Worm (Caenorhabditis elegans) whole organism, L4 larva: Measurements from ENCODE around the gene syg-1.

Source experiments
- F26F4.8 ChIP-seq: fragments of 200-800 bp; sonication (Bioruptor generic); conservative IDR thresholded peaks from 2 replicates; pipeline ENCODE4 v1.3.6; 2022; ENCODE audit warnings: missing genetic modification characterization, missing compliant biosample characterization
- F44E2.7 ChIP-seq: fragments of 200-800 bp; sonication (Bioruptor generic); IDR thresholded peaks from 2 replicates; pipeline ENCODE4 v2.1.2; 2022; ENCODE audit warnings: missing genetic modification characterization, missing compliant biosample characterization
- F49E8.2 ChIP-seq: sonication (generic microtip); optimal IDR thresholded peaks from 2 replicates; lab custom pipeline; 2016; ENCODE audit warnings: missing compliant biosample characterization, mild to moderate bottlenecking, missing genetic modification characterization, borderline replicate concordance
- Y48G9A.11 ChIP-seq: fragments of 200-800 bp; sonication (Bioruptor generic); IDR thresholded peaks from 2 replicates; pipeline ENCODE4 v1.3.6; 2022; ENCODE audit warnings: missing genetic modification reagents, missing genetic modification characterization, missing compliant biosample characterization
- ZK546.5 ChIP-seq, 2 experiments: sonication (generic microtip); optimal IDR thresholded peaks; 2 replicates each; lab custom pipeline; 2017; ENCODE audit warnings: missing biosample characterization in 2 of 2, missing genetic modification characterization in 2 of 2
- aha-1 ChIP-seq: fragments of 150-350 bp; peaks from one replicate; lab custom pipeline; 2014; ENCODE audit warnings: missing biosample characterization, missing genetic modification characterization
- arid-1 ChIP-seq: fragments of 200-800 bp; sonication (Bioruptor generic); conservative IDR thresholded peaks from 2 replicates; pipeline ENCODE4 v1.3.6; 2022; ENCODE audit warnings: missing genetic modification reagents, missing genetic modification characterization, missing compliant biosample characterization
- attf-4 ChIP-seq: sonication (generic microtip); optimal IDR thresholded peaks from 3 replicates; lab custom pipeline; 2017; ENCODE audit warnings: missing biosample characterization, missing genetic modification characterization
- ceh-44 ChIP-seq: fragments of 200-800 bp; sonication (Bioruptor generic); IDR thresholded peaks from 2 replicates; pipeline ENCODE4 v1.3.6; 2022; ENCODE audit warnings: missing genetic modification reagents, missing genetic modification characterization, missing compliant biosample characterization
- ceh-62 ChIP-seq: sonication (generic microtip); optimal IDR thresholded peaks from 2 replicates; lab custom pipeline; 2017; ENCODE audit warnings: missing biosample characterization, missing genetic modification characterization
- ceh-82 ChIP-seq: sonication (generic microtip); optimal IDR thresholded peaks from 2 replicates; lab custom pipeline; 2017; ENCODE audit warnings: missing biosample characterization, missing genetic modification characterization
- cey-2 ChIP-seq: sonication (generic microtip); optimal IDR thresholded peaks from 3 replicates; lab custom pipeline; 2017; ENCODE audit warnings: missing genetic modification characterization, mild to moderate bottlenecking, missing compliant biosample characterization, antibody characterized with exemption, borderline replicate concordance; ENCODE audit not compliant: insufficient read depth
- daf-16 ChIP-seq, 3 experiments: sonication (generic microtip); optimal IDR thresholded peaks; 2 replicates each; lab custom pipeline; 2016 to 2017; ENCODE audit warnings: missing genetic modification characterization in 3 of 3, missing genetic modification reagents in 3 of 3, mild to moderate bottlenecking in 2 of 3, missing compliant biosample characterization in 2 of 3, missing biosample characterization in 1 of 3, moderate library complexity in 1 of 3
- dmd-9 ChIP-seq: fragments of 200-800 bp; sonication (Bioruptor generic); IDR thresholded peaks from 2 replicates; pipeline ENCODE4 v1.3.6; 2022; ENCODE audit warnings: missing genetic modification reagents, missing genetic modification characterization, missing compliant biosample characterization
- duxl-1 ChIP-seq: sonication (generic microtip); optimal IDR thresholded peaks from 2 replicates; lab custom pipeline; 2016; ENCODE audit warnings: mild to moderate bottlenecking, missing genetic modification characterization, moderate library complexity, missing compliant biosample characterization; ENCODE audit not compliant: poor library complexity
- egl-43 ChIP-seq: fragments of 200-800 bp; sonication (Bioruptor generic); IDR thresholded peaks from 2 replicates; pipeline ENCODE4 v1.3.6; 2022; ENCODE audit warnings: missing genetic modification reagents, missing genetic modification characterization, missing compliant biosample characterization
- hlh-11 ChIP-seq: fragments of 200-800 bp; sonication (Bioruptor generic); optimal IDR thresholded peaks from 2 replicates; lab custom pipeline; 2018; ENCODE audit warnings: mild to moderate bottlenecking, missing genetic modification characterization, missing compliant biosample characterization
- lim-7 ChIP-seq: fragments of 200-800 bp; sonication (Bioruptor generic); IDR thresholded peaks from 2 replicates; pipeline ENCODE4 v1.3.6; 2022; ENCODE audit warnings: missing genetic modification characterization, missing compliant biosample characterization
- lin-1 ChIP-seq: fragments of 200-800 bp; sonication (Bioruptor generic); IDR thresholded peaks from 2 replicates; pipeline ENCODE4 v1.3.6; 2022; ENCODE audit warnings: missing genetic modification reagents, missing genetic modification characterization, missing compliant biosample characterization
- lin-13 ChIP-seq: fragments of 150-350 bp; optimal IDR thresholded peaks from 2 replicates; lab custom pipeline; 2014; ENCODE audit warnings: missing biosample characterization, missing genetic modification reagents, missing genetic modification characterization
- lin-15B ChIP-seq: fragments of 150-350 bp; sonication (generic microtip); optimal IDR thresholded peaks from 3 replicates; lab custom pipeline; 2014; ENCODE audit warnings: missing biosample characterization, missing genetic modification characterization
- lir-3 ChIP-seq: sonication (generic microtip); optimal IDR thresholded peaks from 2 replicates; lab custom pipeline; 2016; ENCODE audit warnings: mild to moderate bottlenecking, missing genetic modification characterization, missing compliant biosample characterization
- lsy-2 ChIP-seq, 2 experiments: fragments of 150-350 bp in 1 of 2; sonication (generic microtip) in 1 of 2; optimal IDR thresholded peaks; 2 replicates each; lab custom pipeline; 2014 to 2017; ENCODE audit warnings: missing biosample characterization in 2 of 2, missing genetic modification characterization in 2 of 2
- madf-5 ChIP-seq, 2 experiments: fragments of 200-800 bp; sonication (Bioruptor generic); IDR thresholded peaks; 2 replicates each; pipeline ENCODE4 v1.3.6; 2022; ENCODE audit warnings: missing compliant biosample characterization in 2 of 2, missing genetic modification characterization in 2 of 2
- madf-9 ChIP-seq: fragments of 200-800 bp; sonication (Bioruptor generic); conservative IDR thresholded peaks from 2 replicates; pipeline ENCODE4 v1.3.6; 2022; ENCODE audit warnings: missing genetic modification reagents, missing genetic modification characterization, missing compliant biosample characterization
- mep-1 ChIP-seq: fragments of 150-350 bp; sonication (generic microtip); optimal IDR thresholded peaks from 3 replicates; lab custom pipeline; 2014; ENCODE audit warnings: missing biosample characterization, missing genetic modification characterization
- mxl-2 ChIP-seq: fragments of 200-800 bp; sonication (Bioruptor generic); conservative IDR thresholded peaks from 2 replicates; pipeline ENCODE4 v1.3.6; 2022; ENCODE audit warnings: missing genetic modification reagents, missing genetic modification characterization, missing compliant biosample characterization
- nhr-10 ChIP-seq: fragments of 150-350 bp; optimal IDR thresholded peaks from 2 replicates; lab custom pipeline; 2014; ENCODE audit warnings: missing biosample characterization, missing genetic modification characterization
- nhr-41 ChIP-seq: fragments of 200-800 bp; sonication (Bioruptor generic); IDR thresholded peaks from 2 replicates; pipeline ENCODE4 v1.3.6; 2022; ENCODE audit warnings: missing genetic modification reagents, missing genetic modification characterization, missing compliant biosample characterization
- nhr-77 ChIP-seq: fragments of 150-350 bp; optimal IDR thresholded peaks from 2 replicates; lab custom pipeline; 2014; ENCODE audit warnings: missing biosample characterization, missing genetic modification characterization
- pha-4 ChIP-seq, 2 experiments: fragments of 150-350 bp in 1 of 2; fragments of 200-800 bp in 1 of 2; sonication (Bioruptor generic) in 1 of 2; IDR thresholded peaks in 1 of 2; optimal IDR thresholded peaks in 1 of 2; 2 replicates each; pipeline versions ENCODE4 v1.3.6 to Lab custom; 2014 to 2022; ENCODE audit warnings: missing genetic modification characterization in 2 of 2, missing genetic modification reagents in 2 of 2, missing biosample characterization in 1 of 2, missing compliant biosample characterization in 1 of 2
- sdz-12 ChIP-seq: fragments of 200-800 bp; sonication (Bioruptor generic); optimal IDR thresholded peaks from 2 replicates; lab custom pipeline; 2018; ENCODE audit warnings: mild to moderate bottlenecking, missing genetic modification characterization, missing compliant biosample characterization
- skn-1 ChIP-seq: fragments of 150-350 bp; optimal IDR thresholded peaks from 2 replicates; lab custom pipeline; 2014; ENCODE audit warnings: missing biosample characterization, missing genetic modification characterization
- snpc-1.2 ChIP-seq: fragments of 200-800 bp; sonication (Bioruptor generic); IDR thresholded peaks from 2 replicates; pipeline ENCODE4 v1.3.6; 2022; ENCODE audit warnings: missing genetic modification reagents, missing genetic modification characterization, missing compliant biosample characterization
- spr-3 ChIP-seq: fragments of 200-800 bp; sonication (Bioruptor generic); optimal IDR thresholded peaks from 2 replicates; lab custom pipeline; 2018; ENCODE audit warnings: mild to moderate bottlenecking, missing genetic modification characterization, missing compliant biosample characterization
- tra-1 ChIP-seq: fragments of 200-800 bp; sonication (Bioruptor generic); IDR thresholded peaks from 2 replicates; pipeline ENCODE4 v1.3.6; 2022; ENCODE audit warnings: missing genetic modification reagents, missing genetic modification characterization, missing compliant biosample characterization
- unc-39 ChIP-seq: sonication (generic microtip); optimal IDR thresholded peaks from 2 replicates; lab custom pipeline; 2017; ENCODE audit warnings: missing biosample characterization, missing genetic modification characterization
- vab-7 ChIP-seq: fragments of 200-800 bp; sonication (Bioruptor generic); IDR thresholded peaks from 2 replicates; pipeline ENCODE4 v1.3.6; 2022; ENCODE audit warnings: missing genetic modification reagents, missing genetic modification characterization, missing compliant biosample characterization
- zip-11 ChIP-seq: fragments of 200-800 bp; sonication (Bioruptor generic); IDR thresholded peaks from 2 replicates; pipeline ENCODE4 v1.3.6; 2022; ENCODE audit warnings: missing genetic modification characterization, missing compliant biosample characterization
- ztf-7 ChIP-seq: fragments of 150-350 bp; optimal IDR thresholded peaks from 2 replicates; lab custom pipeline; 2014; ENCODE audit warnings: missing biosample characterization, missing genetic modification characterization

The syg-1 gene

ce11 chrX:2526078-2526477 lies 11.0 kb upstream of the syg-1 start:
- TF ChIP-seq F26F4.8 (GFP tag; lab: Robert Waterston, UW) (0 out of 2 replicates have a peak, but pooled peaks have one; percentile 9), vab-7 (GFP tag; lab: Robert Waterston, UW) (0 out of 2 replicates have a peak, but pooled peaks have one; percentile 32), skn-1 (tag; lab: Kevin White, UChicago) (no peak), duxl-1 (tag; lab: Kevin White, UChicago) (peak; percentile 27), ceh-62 (no peak), hlh-11 (tag; lab: Kevin White, UChicago) (no peak), mep-1 (tag; lab: Kevin White, UChicago) (no peak), nhr-10 (tag; lab: Kevin White, UChicago) (no peak), snpc-1.2 (GFP tag; lab: Robert Waterston, UW) (peak; percentile 52; the same call in 1 of the 2 replicates), Y48G9A.11 (0 out of 2 replicates have a peak, but pooled peaks have one; percentile 15), spr-3 (no peak), pha-4 (GFP tag; IDR thresholded peaks at IDR 0.05; lab: Robert Waterston, UW) (peak; percentile 76; the same call in 1 of the 2 replicates), pha-4 (tag; optimal IDR thresholded peaks at IDR 0.05; lab: Kevin White, UChicago) (no peak), lsy-2 (tag; optimal IDR thresholded peaks at IDR 0.05; lab: Kevin White, UChicago) (no peak), daf-16 (GFP tag; optimal IDR thresholded peaks at IDR 0.05; lab: Kevin White, UChicago) (peak in 1 of 2 experiments; percentile 8), daf-16 (tag; optimal IDR thresholded peaks at IDR 0.05; lab: Kevin White, UChicago) (peak; percentile 29), lim-7 (GFP tag; lab: Robert Waterston, UW) (peak; percentile 71), aha-1 (peak; percentile 86), mxl-2 (0 out of 2 replicates have a peak, but pooled peaks have one; percentile 25), dmd-9 (no peak), lir-3 (tag; lab: Kevin White, UChicago) (no peak), tra-1 (GFP tag; lab: Robert Waterston, UW) (0 out of 2 replicates have a peak, but pooled peaks have one; percentile 35), ceh-44 (GFP tag; lab: Robert Waterston, UW) (peak; percentile 32; the same call in 1 of the 2 replicates), nhr-41 (no peak; the same call in 1 of the 2 replicates), F49E8.2 (no peak), sdz-12 (GFP tag; lab: Kevin White, UChicago) (no peak), egl-43 (GFP tag; lab: Robert Waterston, UW) (peak; percentile 47; the same call in 1 of the 2 replicates), lin-15B (tag; lab: Kevin White, UChicago) (no peak), arid-1 (GFP tag; lab: Robert Waterston, UW) (peak; percentile 44; the same call in 1 of the 2 replicates)

ce11 chrX:2522658-2523057 lies 7.5 kb upstream of the syg-1 start:
- peak; percentile 76 for TF ChIP-seq aha-1
- TF ChIP-seq unc-39 (tag; lab: Kevin White, UChicago) = no peak
- no peak for TF ChIP-seq nhr-77 (tag; lab: Kevin White, UChicago)
- TF ChIP-seq attf-4 (tag; lab: Kevin White, UChicago) = no peak
- no peak for TF ChIP-seq F26F4.8 (GFP tag; lab: Robert Waterston, UW)
- TF ChIP-seq, all 104 proteins: peak for 1

ce11 chrX:2520461-2520860 lies 5.3 kb upstream of the syg-1 start:
- TF ChIP-seq F44E2.7 (GFP tag; lab: Robert Waterston, UW) (no peak), cey-2 (tag; lab: Kevin White, UChicago) (no peak), madf-9 (GFP tag; lab: Robert Waterston, UW) (no peak), lim-7 (GFP tag; lab: Robert Waterston, UW) (no peak), lin-1 (no peak), lin-13 (GFP tag; lab: Kevin White, UChicago) (no peak), zip-11 (no peak), madf-5 (GFP tag; IDR thresholded peaks at IDR 0.05; lab: Robert Waterston, UW) (no peak), ceh-82 (tag; lab: Kevin White, UChicago) (no peak), ZK546.5 (tag; optimal IDR thresholded peaks at IDR 0.05; lab: Kevin White, UChicago) (no peak), ztf-7 (tag; lab: Kevin White, UChicago) (no peak), daf-16 (GFP tag; optimal IDR thresholded peaks at IDR 0.05; lab: Kevin White, UChicago) (no peak), daf-16 (tag; optimal IDR thresholded peaks at IDR 0.05; lab: Kevin White, UChicago) (no peak)
- TF ChIP-seq, all 104 proteins: peak for 0
